Worm (Caenorhabditis elegans) whole organism, L4/young adult: ENCODE data around the gene old-2.

Source experiments
- dao-5 ChIP-seq: sonication (generic microtip); optimal IDR thresholded peaks from 2 replicates; lab custom pipeline; 2016; ENCODE audit warnings: missing genotype, missing genetic modification characterization, moderate library complexity, missing compliant biosample characterization
- him-1 ChIP-seq: sonication (generic microtip); optimal IDR thresholded peaks from 2 replicates; lab custom pipeline; 2016; ENCODE audit warnings: missing genotype, missing genetic modification reagents, missing genetic modification characterization, missing compliant biosample characterization

ce11 chrII:9834921-9835320 is 14.5 kb downstream of the old-2 start, which contains the start of gene arrd-5:
- TF ChIP-seq him-1 (tag; lab: Kevin White, UChicago): no peak
- no peak for TF ChIP-seq dao-5
